Fruit fly (Drosophila melanogaster): ENCODE results near the gene Gnmt.
"Not testable (repeated sequence)": the region's sequence is repeated elsewhere in the genome, so short reads cannot be mapped to it uniquely, and the experiment has no call there.

DNA sequence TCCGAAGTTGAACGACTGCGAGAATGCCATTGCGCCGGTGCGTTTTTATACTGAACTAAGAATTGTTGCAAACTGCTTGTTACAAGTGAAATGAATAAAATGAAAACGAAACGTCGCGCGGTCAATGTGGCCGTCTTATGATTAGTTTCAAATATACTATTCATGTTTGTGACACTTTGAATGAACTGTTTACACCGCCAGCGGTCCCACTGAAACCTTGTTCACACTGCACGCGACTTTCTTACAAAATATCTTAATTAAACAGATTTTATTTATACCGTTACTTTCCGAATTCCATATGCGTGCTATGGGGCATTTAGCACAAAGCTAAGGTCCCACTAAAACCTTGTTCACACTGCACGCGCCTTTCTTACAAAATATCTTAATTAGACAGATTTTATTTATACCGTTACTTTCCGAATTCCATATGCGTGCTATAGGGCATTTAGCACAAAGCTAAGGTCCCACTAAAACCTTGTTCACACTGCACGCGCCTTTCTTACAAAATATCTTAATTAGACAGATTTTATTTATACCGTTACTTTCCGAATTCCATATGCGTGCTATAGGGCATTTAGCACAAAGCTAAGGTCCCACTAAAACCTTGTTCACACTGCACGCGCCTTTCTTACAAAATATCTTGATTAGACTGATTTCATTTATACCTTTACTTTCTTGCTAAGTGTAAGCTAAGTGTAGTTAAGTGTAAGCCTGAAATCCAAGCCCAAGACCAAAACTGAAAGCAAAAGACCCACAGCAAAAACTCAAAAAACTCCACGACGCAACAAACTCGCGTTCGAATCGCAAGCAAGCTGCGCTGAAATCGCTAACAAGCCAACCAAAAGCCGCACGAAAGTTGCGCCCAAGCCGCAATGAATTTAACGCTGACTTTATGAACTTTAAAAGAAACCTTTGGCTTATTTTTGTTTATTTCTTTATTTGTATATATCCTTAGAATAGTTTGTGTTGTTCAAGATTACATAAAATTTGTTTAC, 38.1 kb downstream of the Gnmt start, which contains the start of gene PolQ:
- not testable (repeated sequence) for TF ChIP-seq psq (GFP tag; optimal IDR thresholded peaks at IDR 0.05); woc (GFP tag; optimal IDR thresholded peaks at IDR 0.05); Dfd (GFP tag; optimal IDR thresholded peaks at IDR 0.05); Dif (GFP tag; optimal IDR thresholded peaks at IDR 0.05; ENCODE audit: partially characterized antibody); CG32264 (GFP tag; optimal IDR thresholded peaks at IDR 0.05); usp (GFP tag; optimal IDR thresholded peaks at IDR 0.05); Sp1 (GFP tag; optimal IDR thresholded peaks at IDR 0.05); Hnf4 (GFP tag; optimal IDR thresholded peaks at IDR 0.05); brk (GFP tag; optimal IDR thresholded peaks at IDR 0.05); dsf (GFP tag; optimal IDR thresholded peaks at IDR 0.05; ENCODE audit: borderline replicate concordance); pan (optimal IDR thresholded peaks at IDR 0.05)
- TF ChIP-seq Hr78 (GFP tag; optimal IDR thresholded peaks at IDR 0.05): peak; percentile 68
